Fruit fly (Drosophila melanogaster) whole organism, prepupa: ENCODE data around the gene CG8188.

ENCODE experiments used
- Blimp-1 ChIP-seq: fragments of 200-800 bp; sonication (Bioruptor generic); optimal IDR thresholded peaks from 3 replicates; lab custom pipeline; 2017; ENCODE audit warnings: missing biosample characterization, missing genetic modification characterization, mild to moderate bottlenecking, moderate library complexity, missing genetic modification reagents
- CG11294 ChIP-seq: fragments of 200-800 bp; sonication (Bioruptor generic); IDR thresholded peaks from 2 replicates; pipeline ENCODE4 v1.3.6; 2022; ENCODE audit warnings: missing biosample characterization, missing genetic modification characterization
- CG11762 ChIP-seq: fragments of 200-800 bp; sonication (Bioruptor generic); optimal IDR thresholded peaks from 3 replicates; lab custom pipeline; 2016; ENCODE audit warnings: missing biosample characterization, missing genetic modification characterization; ENCODE audit not compliant: insufficient read depth
- CG11902 ChIP-seq: fragments of 200-800 bp; sonication (Bioruptor generic); optimal IDR thresholded peaks from 3 replicates; lab custom pipeline; 2016; ENCODE audit warnings: missing biosample characterization, missing genetic modification characterization
- CG1621 ChIP-seq: fragments of 200-800 bp; sonication (Bioruptor generic); optimal IDR thresholded peaks from 3 replicates; lab custom pipeline; 2018; ENCODE audit warnings: missing biosample characterization, mild to moderate bottlenecking, missing genetic modification characterization
- CG34406 ChIP-seq: fragments of 200-800 bp; sonication (Bioruptor generic); optimal IDR thresholded peaks from 3 replicates; lab custom pipeline; 2016; ENCODE audit warnings: missing biosample characterization, missing genetic modification characterization
- CG3919 ChIP-seq: fragments of 200-800 bp; sonication (Bioruptor generic); optimal IDR thresholded peaks from 3 replicates; lab custom pipeline; 2016; ENCODE audit warnings: missing biosample characterization, missing genetic modification characterization
- CG4318 ChIP-seq: fragments of 200-800 bp; sonication (Bioruptor generic); optimal IDR thresholded peaks from 3 replicates; lab custom pipeline; 2017; ENCODE audit warnings: missing biosample characterization, mild to moderate bottlenecking, missing genetic modification characterization
- CG6163 ChIP-seq: fragments of 200-800 bp; sonication (Bioruptor generic); IDR thresholded peaks from 3 replicates; pipeline ENCODE4 v1.3.6; 2022; ENCODE audit warnings: missing biosample characterization, missing genetic modification characterization
- CG6276 ChIP-seq: fragments of 200-800 bp; sonication (Bioruptor generic); optimal IDR thresholded peaks from 2 replicates; lab custom pipeline; 2017; ENCODE audit warnings: missing biosample characterization, mild to moderate bottlenecking, missing genetic modification characterization
- CG6854 ChIP-seq: fragments of 200-800 bp; sonication (Bioruptor generic); optimal IDR thresholded peaks from 2 replicates; lab custom pipeline; 2017; ENCODE audit warnings: missing biosample characterization, mild to moderate bottlenecking, missing genetic modification characterization
- CG8119 ChIP-seq: fragments of 200-800 bp; sonication (Bioruptor generic); IDR thresholded peaks from 3 replicates; pipeline ENCODE4 v1.3.6; 2022; ENCODE audit warnings: missing biosample characterization, missing genetic modification characterization
- CG9139 ChIP-seq: fragments of 200-800 bp; sonication (Bioruptor generic); optimal IDR thresholded peaks from 3 replicates; lab custom pipeline; 2017; ENCODE audit warnings: missing biosample characterization, mild to moderate bottlenecking, missing genetic modification characterization
- Eip75B ChIP-seq: fragments of 200-800 bp; sonication (Bioruptor generic); optimal IDR thresholded peaks from 3 replicates; lab custom pipeline; 2016; ENCODE audit warnings: missing biosample characterization, missing genetic modification characterization
- Eip78C ChIP-seq: fragments of 200-800 bp; sonication (Bioruptor generic); peaks from one replicate; lab custom pipeline; 2016; ENCODE audit warnings: missing biosample characterization, missing genetic modification characterization
- Eip93F ChIP-seq: fragments of 200-800 bp; sonication (Bioruptor generic); optimal IDR thresholded peaks from 2 replicates; lab custom pipeline; 2016; ENCODE audit warnings: missing biosample characterization, mild to moderate bottlenecking, missing genetic modification characterization
- Ets21C ChIP-seq: fragments of 200-800 bp; sonication (Bioruptor generic); optimal IDR thresholded peaks from 3 replicates; lab custom pipeline; 2016; ENCODE audit warnings: missing biosample characterization, missing genetic modification characterization
- Ets96B ChIP-seq: fragments of 200-800 bp; optimal IDR thresholded peaks from 2 replicates; lab custom pipeline; 2019; ENCODE audit warnings: missing biosample characterization, mild to moderate bottlenecking, missing genetic modification characterization, moderate library complexity
- Gug ChIP-seq: fragments of 200-800 bp; sonication (Bioruptor generic); IDR thresholded peaks from 2 replicates; pipeline ENCODE4 v1.3.6; 2022; ENCODE audit warnings: missing biosample characterization, missing genetic modification characterization
- Hr38 ChIP-seq: sonication (Bioruptor generic); optimal IDR thresholded peaks from 2 replicates; lab custom pipeline; 2016; ENCODE audit warnings: missing biosample characterization, missing genetic modification characterization
- Hr39 ChIP-seq: fragments of 200-800 bp; sonication (Bioruptor generic); optimal IDR thresholded peaks from 2 replicates; lab custom pipeline; 2016; ENCODE audit warnings: missing biosample characterization, missing genetic modification characterization
- Hr4 ChIP-seq: fragments of 200-800 bp; sonication (Bioruptor generic); optimal IDR thresholded peaks from 3 replicates; lab custom pipeline; 2016; ENCODE audit warnings: missing biosample characterization, missing genetic modification characterization
- Lpt ChIP-seq: fragments of 200-800 bp; sonication (Bioruptor generic); optimal IDR thresholded peaks from 3 replicates; lab custom pipeline; 2016; ENCODE audit warnings: missing biosample characterization, missing genetic modification characterization
- Smox ChIP-seq: fragments of 200-800 bp; sonication (Bioruptor generic); optimal IDR thresholded peaks from 3 replicates; lab custom pipeline; 2016; ENCODE audit warnings: missing biosample characterization, missing genetic modification characterization
- Sox102F ChIP-seq: fragments of 200-800 bp; sonication (Bioruptor generic); optimal IDR thresholded peaks from 2 replicates; lab custom pipeline; 2016; ENCODE audit warnings: missing biosample characterization, mild to moderate bottlenecking, missing genetic modification characterization
- Sox14 ChIP-seq: fragments of 200-800 bp; sonication (Bioruptor generic); optimal IDR thresholded peaks from 3 replicates; lab custom pipeline; 2016; ENCODE audit warnings: missing biosample characterization, missing genetic modification characterization
- Sox15 ChIP-seq: fragments of 200-800 bp; sonication (Bioruptor generic); optimal IDR thresholded peaks from 3 replicates; lab custom pipeline; 2016; ENCODE audit warnings: missing biosample characterization, missing genetic modification characterization
- achi ChIP-seq: fragments of 200-800 bp; sonication (Bioruptor generic); optimal IDR thresholded peaks from 3 replicates; lab custom pipeline; 2016; ENCODE audit warnings: missing biosample characterization, missing genetic modification characterization
- acj6 ChIP-seq: fragments of 200-800 bp; sonication (Bioruptor generic); optimal IDR thresholded peaks from 3 replicates; lab custom pipeline; 2016; ENCODE audit warnings: missing biosample characterization, missing genetic modification characterization
- cyc ChIP-seq: fragments of 200-800 bp; sonication (Bioruptor generic); optimal IDR thresholded peaks from 3 replicates; lab custom pipeline; 2016; ENCODE audit warnings: missing biosample characterization, missing genetic modification characterization
- dac ChIP-seq: fragments of 200-800 bp; sonication (Bioruptor generic); optimal IDR thresholded peaks from 2 replicates; lab custom pipeline; 2017; ENCODE audit warnings: missing biosample characterization, mild to moderate bottlenecking, missing genetic modification characterization
- dsx ChIP-seq: fragments of 200-800 bp; optimal IDR thresholded peaks from 3 replicates; lab custom pipeline; 2019; ENCODE audit warnings: missing biosample characterization, mild to moderate bottlenecking, missing genetic modification characterization, moderate library complexity; ENCODE audit not compliant: poor library complexity, severe bottlenecking
- fd59A ChIP-seq: fragments of 200-800 bp; sonication (Bioruptor generic); optimal IDR thresholded peaks from 2 replicates; lab custom pipeline; 2017; ENCODE audit warnings: missing biosample characterization, mild to moderate bottlenecking, missing genetic modification characterization, missing genetic modification reagents
- fd85E ChIP-seq: fragments of 200-800 bp; sonication (Bioruptor generic); optimal IDR thresholded peaks from 3 replicates; lab custom pipeline; 2016; ENCODE audit warnings: missing biosample characterization, missing genetic modification characterization
- fkh ChIP-seq: fragments of 200-800 bp; sonication (Bioruptor generic); optimal IDR thresholded peaks from 3 replicates; lab custom pipeline; 2017; ENCODE audit warnings: missing biosample characterization, mild to moderate bottlenecking, missing genetic modification characterization, moderate library complexity
- lz ChIP-seq: fragments of 200-800 bp; sonication (Bioruptor generic); optimal IDR thresholded peaks from 3 replicates; lab custom pipeline; 2016; ENCODE audit warnings: missing biosample characterization, missing genetic modification characterization
- net ChIP-seq: fragments of 200-800 bp; sonication (Bioruptor generic); optimal IDR thresholded peaks from 3 replicates; lab custom pipeline; 2016; ENCODE audit warnings: missing biosample characterization, missing genetic modification characterization
- pdm3 ChIP-seq: fragments of 200-800 bp; sonication (Bioruptor generic); optimal IDR thresholded peaks from 3 replicates; lab custom pipeline; 2016; ENCODE audit warnings: missing biosample characterization, missing genetic modification characterization
- salr ChIP-seq, 2 experiments: fragments of 200-800 bp; sonication (Bioruptor generic); optimal IDR thresholded peaks; 3 replicates each; lab custom pipeline; 2016 to 2018; ENCODE audit warnings: missing biosample characterization in 2 of 2, missing genetic modification characterization in 2 of 2, mild to moderate bottlenecking in 1 of 2
- spab ChIP-seq: fragments of 200-800 bp; sonication (Bioruptor generic); optimal IDR thresholded peaks from 2 replicates; lab custom pipeline; 2017; ENCODE audit warnings: missing biosample characterization, mild to moderate bottlenecking, missing genetic modification characterization, missing genetic modification reagents
- ss ChIP-seq, 2 experiments: fragments of 200-800 bp; sonication (Bioruptor generic); optimal IDR thresholded peaks; 2 replicates in 1 of 2; 3 replicates in 1 of 2; lab custom pipeline; 2017 to 2018; ENCODE audit warnings: mild to moderate bottlenecking in 2 of 2, missing biosample characterization in 2 of 2, missing genetic modification characterization in 2 of 2, moderate library complexity in 1 of 2
- svp ChIP-seq: fragments of 200-800 bp; sonication (Bioruptor generic); peaks from one replicate; lab custom pipeline; 2016; ENCODE audit warnings: missing biosample characterization, missing genetic modification characterization
- topi ChIP-seq: fragments of 200-800 bp; sonication (Bioruptor generic); optimal IDR thresholded peaks from 3 replicates; lab custom pipeline; 2016; ENCODE audit warnings: missing biosample characterization, missing genetic modification characterization

Gene CG8188

dm6 chrX:17745705-17746416 lies 43.0 kb upstream of the CG8188 start (continued):
- TF ChIP-seq CG9139 (no peak), CG3919 (GFP tag; lab: Kevin White, UChicago) (peak; percentile 28), CG6854 (peak; percentile 33), Ets96B (tag; lab: Kevin White, UChicago) (peak; percentile 20), Eip78C (GFP tag; lab: Kevin White, UChicago) (peak; percentile 91), topi (peak; percentile 32), CG34406 (GFP tag; lab: Kevin White, UChicago) (peak; percentile 9), cyc (GFP tag; lab: Kevin White, UChicago) (no peak), Blimp-1 (GFP tag; lab: Kevin White, UChicago) (no peak), spab (GFP tag; lab: Kevin White, UChicago) (no peak), ss (GFP tag; optimal IDR thresholded peaks at IDR 0.05; lab: Kevin White, UChicago) (peak; percentile 58 to 62)

dm6 chrX:17743598-17743997 lies 40.8 kb upstream of the CG8188 start:
- peak; percentile 62 for TF ChIP-seq fkh (GFP tag; lab: Kevin White, UChicago)
- no peak for TF ChIP-seq CG34406 (GFP tag; lab: Kevin White, UChicago)

- TF ChIP-seq svp (GFP tag; lab: Kevin White, UChicago) (peak; percentile 89), cyc (GFP tag; lab: Kevin White, UChicago) (peak; percentile 68), Eip75B (GFP tag; lab: Kevin White, UChicago) (peak; percentile 79), Hr39 (peak; percentile 57), spab (GFP tag; lab: Kevin White, UChicago) (peak; percentile 69), Smox (GFP tag; lab: Kevin White, UChicago) (peak; percentile 52), fd59A (peak; percentile 48), Hr4 (GFP tag; lab: Kevin White, UChicago) (peak; percentile 70), ss (GFP tag; optimal IDR thresholded peaks at IDR 0.05; lab: Kevin White, UChicago) (peak; percentile 54 to 68), lz (peak; percentile 71), pdm3 (peak; percentile 77), CG6163 (GFP tag; lab: Robert Waterston, UW) (peak; percentile 71), CG11902 (GFP tag; lab: Kevin White, UChicago) (peak; percentile 48), CG4318 (GFP tag; lab: Kevin White, UChicago) (peak; percentile 68), Ets21C (GFP tag; lab: Kevin White, UChicago) (peak; percentile 32), fd85E (GFP tag; lab: Kevin White, UChicago) (no peak), CG11294 (GFP tag; lab: Robert Waterston, UW) (peak; percentile 46; the same call in 1 of the 2 replicates), Lpt (GFP tag; lab: Kevin White, UChicago) (peak; percentile 50), CG11762 (GFP tag; lab: Kevin White, UChicago) (peak; percentile 72), Gug (GFP tag; lab: Robert Waterston, UW) (peak; percentile 51; the same call in 1 of the 2 replicates), CG9139 (peak; percentile 50), acj6 (GFP tag; lab: Kevin White, UChicago) (peak; percentile 75), Sox14 (peak; percentile 39), Hr38 (GFP tag; lab: Kevin White, UChicago) (no peak), CG6854 (peak; percentile 27), Sox102F (GFP tag; lab: Kevin White, UChicago) (peak; percentile 37), CG34406 (GFP tag; lab: Kevin White, UChicago) (peak; percentile 54), Sox15 (GFP tag; lab: Kevin White, UChicago) (peak; percentile 48), salr (GFP tag; optimal IDR thresholded peaks at IDR 0.05; lab: Kevin White, UChicago) (peak in 1 of 2 experiments; percentile 83), Eip93F (GFP tag; lab: Kevin White, UChicago) (no peak), CG3919 (GFP tag; lab: Kevin White, UChicago) (peak; percentile 77), CG6276 (GFP tag; lab: Kevin White, UChicago) (peak; percentile 79), achi (GFP tag; lab: Kevin White, UChicago) (peak; percentile 64), net (GFP tag; lab: Kevin White, UChicago) (peak; percentile 79), CG1621 (tag; lab: Kevin White, UChicago) (peak; percentile 47), Eip78C (GFP tag; lab: Kevin White, UChicago) (peak; percentile 94), dsx (peak; percentile 70), Blimp-1 (GFP tag; lab: Kevin White, UChicago) (peak; percentile 42), dac (GFP tag; lab: Kevin White, UChicago) (peak; percentile 45), CG8119 (peak; percentile 66)
Observed at dm6 chrX:17742592-17743364, 40.0 kb upstream of the CG8188 start.
